Worm (Caenorhabditis elegans) whole organism, late embryonic: Measurements from ENCODE around the gene Y51H7C.1.
"Not testable (repeated sequence)": the region's sequence is repeated elsewhere in the genome, so short reads cannot be mapped to it uniquely, and the experiment has no call there.

Experiments used
- T23F11.4 ChIP-seq: fragments of 200-800 bp; sonication (Bioruptor generic); optimal IDR thresholded peaks from 2 replicates; lab custom pipeline; 2018; ENCODE audit warnings: mild to moderate bottlenecking, missing genetic modification characterization, missing compliant biosample characterization
- ahr-1 ChIP-seq: sonication (generic microtip); optimal IDR thresholded peaks from 2 replicates; lab custom pipeline; 2016; ENCODE audit warnings: missing genetic modification characterization, missing compliant biosample characterization
- ceh-14 ChIP-seq: sonication (generic microtip); optimal IDR thresholded peaks from 2 replicates; lab custom pipeline; 2016; ENCODE audit warnings: missing genotype, missing genetic modification characterization, missing compliant biosample characterization
- ceh-18 ChIP-seq: sonication (generic microtip); optimal IDR thresholded peaks from 2 replicates; lab custom pipeline; 2016; ENCODE audit warnings: missing genetic modification characterization, missing compliant biosample characterization
- ceh-19 ChIP-seq: fragments of 200-800 bp; sonication (Bioruptor generic); optimal IDR thresholded peaks from 2 replicates; lab custom pipeline; 2018; ENCODE audit warnings: mild to moderate bottlenecking, missing genetic modification characterization, missing compliant biosample characterization
- ceh-2 ChIP-seq: sonication (generic microtip); optimal IDR thresholded peaks from 2 replicates; lab custom pipeline; 2016; ENCODE audit warnings: missing genotype, missing genetic modification characterization, missing compliant biosample characterization
- ceh-24 ChIP-seq: sonication (generic microtip); optimal IDR thresholded peaks from 2 replicates; lab custom pipeline; 2016; ENCODE audit warnings: mild to moderate bottlenecking, missing genetic modification characterization, missing compliant biosample characterization
- ceh-30 ChIP-seq: fragments of 150-350 bp; optimal IDR thresholded peaks from 2 replicates; lab custom pipeline; 2014; ENCODE audit warnings: missing biosample characterization, missing genetic modification characterization
- ceh-34 ChIP-seq: sonication (generic microtip); optimal IDR thresholded peaks from 2 replicates; lab custom pipeline; 2016; ENCODE audit warnings: mild to moderate bottlenecking, missing genetic modification characterization, missing compliant biosample characterization
- ceh-45 ChIP-seq: fragments of 200-800 bp; sonication (Bioruptor generic); IDR thresholded peaks from 2 replicates; pipeline ENCODE4 v1.3.6; 2022; ENCODE audit warnings: missing genetic modification reagents, missing genetic modification characterization, missing compliant biosample characterization
- ceh-6 ChIP-seq: fragments of 200-800 bp; sonication (Bioruptor generic); optimal IDR thresholded peaks from 2 replicates; lab custom pipeline; 2018; ENCODE audit warnings: mild to moderate bottlenecking, missing genetic modification characterization, missing compliant biosample characterization
- che-1 ChIP-seq: sonication (generic microtip); optimal IDR thresholded peaks from 2 replicates; lab custom pipeline; 2016; ENCODE audit warnings: mild to moderate bottlenecking, missing genetic modification characterization, missing compliant biosample characterization
- ets-4 ChIP-seq: sonication (generic microtip); optimal IDR thresholded peaks from 2 replicates; lab custom pipeline; 2016; ENCODE audit warnings: missing genetic modification characterization, missing compliant biosample characterization
- eyg-1 ChIP-seq: sonication (generic microtip); optimal IDR thresholded peaks from 2 replicates; lab custom pipeline; 2016; ENCODE audit warnings: missing genotype, missing genetic modification characterization, missing compliant biosample characterization
- fkh-10 ChIP-seq: fragments of 150-350 bp; optimal IDR thresholded peaks from 2 replicates; lab custom pipeline; 2014; ENCODE audit warnings: missing biosample characterization, missing genetic modification reagents, missing genetic modification characterization
- hlh-13 ChIP-seq: fragments of 200-800 bp; sonication (Bioruptor generic); optimal IDR thresholded peaks from 2 replicates; lab custom pipeline; 2018; ENCODE audit warnings: mild to moderate bottlenecking, missing genetic modification characterization, missing compliant biosample characterization
- hlh-15 ChIP-seq: sonication (generic microtip); optimal IDR thresholded peaks from 2 replicates; lab custom pipeline; 2016; ENCODE audit warnings: missing genetic modification characterization, missing compliant biosample characterization
- hlh-30 ChIP-seq: sonication (generic microtip); optimal IDR thresholded peaks from 2 replicates; lab custom pipeline; 2017; ENCODE audit warnings: antibody characterized with exemption, missing genetic modification characterization, missing compliant biosample characterization; ENCODE audit not compliant: insufficient read depth
- hlh-6 ChIP-seq: sonication (generic microtip); optimal IDR thresholded peaks from 2 replicates; lab custom pipeline; 2016; ENCODE audit warnings: missing genotype, missing genetic modification characterization, missing compliant biosample characterization
- lin-11 ChIP-seq: fragments of 200-800 bp; sonication (Bioruptor generic); optimal IDR thresholded peaks from 2 replicates; lab custom pipeline; 2018; ENCODE audit warnings: mild to moderate bottlenecking, missing genetic modification characterization, missing compliant biosample characterization
- madf-2 ChIP-seq: sonication (generic microtip); optimal IDR thresholded peaks from 2 replicates; lab custom pipeline; 2017; ENCODE audit warnings: missing genetic modification characterization, missing compliant biosample characterization
- mec-3 ChIP-seq: sonication (generic microtip); optimal IDR thresholded peaks from 2 replicates; lab custom pipeline; 2016; ENCODE audit warnings: borderline replicate concordance, missing genetic modification characterization, missing compliant biosample characterization
- nfya-1 ChIP-seq: sonication (generic microtip); optimal IDR thresholded peaks from 2 replicates; lab custom pipeline; 2017; ENCODE audit warnings: missing genetic modification characterization, mild to moderate bottlenecking, missing compliant biosample characterization, antibody characterized with exemption, moderate library complexity
- npax-4 ChIP-seq: sonication (generic microtip); optimal IDR thresholded peaks from 2 replicates; lab custom pipeline; 2016; ENCODE audit warnings: missing genetic modification characterization, missing compliant biosample characterization
- odd-2 ChIP-seq: sonication (generic microtip); optimal IDR thresholded peaks from 2 replicates; lab custom pipeline; 2017; ENCODE audit warnings: antibody characterized with exemption, mild to moderate bottlenecking, missing genetic modification characterization, missing compliant biosample characterization
- pag-3 ChIP-seq: sonication (generic microtip); optimal IDR thresholded peaks from 2 replicates; lab custom pipeline; 2016; ENCODE audit warnings: missing compliant biosample characterization, missing genetic modification characterization, borderline replicate concordance
- pat-9 ChIP-seq: fragments of 200-800 bp; sonication (Bioruptor generic); optimal IDR thresholded peaks from 2 replicates; lab custom pipeline; 2018; ENCODE audit warnings: mild to moderate bottlenecking, missing genetic modification characterization, moderate library complexity, missing compliant biosample characterization
- pax-1 ChIP-seq: fragments of 150-350 bp; optimal IDR thresholded peaks from 2 replicates; lab custom pipeline; 2014; ENCODE audit warnings: missing biosample characterization, missing genetic modification characterization
- pha-2 ChIP-seq: sonication (generic microtip); optimal IDR thresholded peaks from 2 replicates; lab custom pipeline; 2017; ENCODE audit warnings: mild to moderate bottlenecking, missing genetic modification characterization, missing compliant biosample characterization
- pqm-1 ChIP-seq: sonication (generic microtip); optimal IDR thresholded peaks from 2 replicates; lab custom pipeline; 2016; ENCODE audit warnings: missing genetic modification characterization, missing compliant biosample characterization
- sdc-2 ChIP-seq: sonication (generic microtip); optimal IDR thresholded peaks from 2 replicates; lab custom pipeline; 2016; ENCODE audit warnings: missing genotype, missing genetic modification characterization, missing compliant biosample characterization
- sox-4 ChIP-seq: sonication (generic microtip); optimal IDR thresholded peaks from 2 replicates; lab custom pipeline; 2017; ENCODE audit warnings: mild to moderate bottlenecking, missing genetic modification characterization, inconsistent platforms, missing compliant biosample characterization
- syd-9 ChIP-seq: sonication (generic microtip); optimal IDR thresholded peaks from 2 replicates; lab custom pipeline; 2016; ENCODE audit warnings: mild to moderate bottlenecking, missing genetic modification characterization, moderate library complexity, missing compliant biosample characterization
- unc-3 ChIP-seq, 2 experiments: fragments of 200-800 bp in 1 of 2; sonication (Bioruptor generic) in 1 of 2; sonication (generic microtip) in 1 of 2; conservative IDR thresholded peaks in 1 of 2; optimal IDR thresholded peaks in 1 of 2; 2 replicates each; pipeline versions ENCODE4 v1.3.6 to Lab custom; 2016 to 2022; ENCODE audit warnings: missing compliant biosample characterization in 2 of 2, missing genetic modification characterization in 2 of 2, missing genetic modification reagents in 1 of 2
- unc-55 ChIP-seq: sonication (generic microtip); optimal IDR thresholded peaks from 2 replicates; lab custom pipeline; 2017; ENCODE audit warnings: missing biosample characterization, missing genetic modification reagents, missing genetic modification characterization
- unc-86 ChIP-seq: sonication (generic microtip); optimal IDR thresholded peaks from 2 replicates; lab custom pipeline; 2016; ENCODE audit warnings: missing genetic modification characterization, missing compliant biosample characterization

Y51H7C.1 gene

ce11 chrII:1446696-1447293, 20.7 kb upstream of the Y51H7C.1 start, which contains the start of gene Y51H7C.12:
Y51H7C.12 (minus strand) TSS chrII:1446746.
- not testable (repeated sequence) for TF ChIP-seq ceh-34, nfya-1, lin-11 (tag; lab: Kevin White, UChicago)

ce11 chrII:1451975-1452374, 15.6 kb upstream of the Y51H7C.1 start:
- peak; percentile 60 for TF ChIP-seq unc-3 (GFP tag; conservative IDR thresholded peaks at IDR 0.05; lab: Robert Waterston, UW)
- TF ChIP-seq unc-3 (tag; optimal IDR thresholded peaks at IDR 0.05; lab: Kevin White, UChicago) = not testable (repeated sequence)

ce11 chrII:1454379-1454778, 13.1 kb upstream of the Y51H7C.1 start:
- TF ChIP-seq ceh-45 (GFP tag; lab: Robert Waterston, UW) = peak; percentile 54; the same call in 1 of the 2 replicates
- TF ChIP-seq, all 69 proteins: peak for 1; not testable (repeated sequence) for 68

- TF ChIP-seq ceh-2 (no peak), sdc-2 (tag; lab: Kevin White, UChicago) (no peak), unc-55 (no peak)
Observed at ce11 chrII:1466448-1466847, 1.1 kb upstream of the Y51H7C.1 start, which contains the start of gene Y51H7C.13. Y51H7C.13 (minus strand) TSS chrII:1466548.

- no peak for TF ChIP-seq che-1 (tag; lab: Kevin White, UChicago)
- TF ChIP-seq sdc-2 (tag; lab: Kevin White, UChicago) = no peak
- no peak for TF ChIP-seq pat-9
- TF ChIP-seq ets-4 = no peak
- TF ChIP-seq ceh-14 (tag; lab: Kevin White, UChicago) = no peak
- no peak for TF ChIP-seq sox-4
- TF ChIP-seq ceh-18 = no peak
- no peak for TF ChIP-seq mec-3 (tag; lab: Kevin White, UChicago)
- TF ChIP-seq ceh-30 = no peak
- no peak for TF ChIP-seq ceh-45 (GFP tag; lab: Robert Waterston, UW)
- TF ChIP-seq eyg-1 = no peak
- no peak for TF ChIP-seq ceh-6 (GFP tag; lab: Kevin White, UChicago)
- no peak for TF ChIP-seq odd-2
- no peak for TF ChIP-seq fkh-10 (GFP tag; lab: Kevin White, UChicago)
- TF ChIP-seq hlh-6 (tag; lab: Kevin White, UChicago) = no peak
- no peak for TF ChIP-seq hlh-13 (GFP tag; lab: Kevin White, UChicago)
- no peak for TF ChIP-seq hlh-15 (tag; lab: Kevin White, UChicago)
- TF ChIP-seq unc-86 (tag; lab: Kevin White, UChicago) = no peak
- TF ChIP-seq ceh-24 (tag; lab: Kevin White, UChicago) = no peak
Observed at ce11 chrII:1470515-1470966, 3.0 kb downstream of the Y51H7C.1 start, which contains the start of gene H17B01.2. H17B01.2 (plus strand) TSS chrII:1470565.

- TF ChIP-seq pha-2 (tag; lab: Kevin White, UChicago) (no peak), hlh-30 (tag; lab: Kevin White, UChicago) (no peak), ceh-2 (no peak), unc-86 (tag; lab: Kevin White, UChicago) (no peak), ceh-45 (GFP tag; lab: Robert Waterston, UW) (no peak)
Observed at ce11 chrII:1473481-1473880, 6.0 kb downstream of the Y51H7C.1 start, which contains the start of gene H17B01.5. H17B01.5 (minus strand) TSS chrII:1473581.

ce11 chrII:1474807-1475206, 7.3 kb downstream of the Y51H7C.1 start:
- TF ChIP-seq T23F11.4 (GFP tag; lab: Kevin White, UChicago) = no peak
- TF ChIP-seq pag-3 (tag; lab: Kevin White, UChicago) = no peak
- no peak for TF ChIP-seq pat-9
- TF ChIP-seq npax-4 (tag; lab: Kevin White, UChicago) = no peak
- TF ChIP-seq syd-9 = no peak
- no peak for TF ChIP-seq madf-2
- TF ChIP-seq ceh-24 (tag; lab: Kevin White, UChicago) = no peak
- TF ChIP-seq ceh-34 (tag; lab: Kevin White, UChicago) = no peak
- no peak for TF ChIP-seq unc-3 (GFP tag; conservative IDR thresholded peaks at IDR 0.05; lab: Robert Waterston, UW)
- no peak for TF ChIP-seq unc-3 (tag; optimal IDR thresholded peaks at IDR 0.05; lab: Kevin White, UChicago)
- no peak for TF ChIP-seq ceh-45 (GFP tag; lab: Robert Waterston, UW)
- no peak for TF ChIP-seq mec-3 (tag; lab: Kevin White, UChicago)
- TF ChIP-seq pqm-1 (tag; lab: Kevin White, UChicago) = no peak
- TF ChIP-seq pax-1 (tag; lab: Kevin White, UChicago) = no peak
- TF ChIP-seq ceh-19 = no peak
- no peak for TF ChIP-seq hlh-30 (tag; lab: Kevin White, UChicago)
- no peak for TF ChIP-seq ahr-1 (tag; lab: Kevin White, UChicago)
- TF ChIP-seq ceh-2 = no peak
- no peak for TF ChIP-seq unc-55
- TF ChIP-seq hlh-13 (GFP tag; lab: Kevin White, UChicago) = no peak
